Fruit fly (Drosophila melanogaster) whole organism, embryonic: ENCODE results near the gene r-l.

Experiments used
- Asciz ChIP-seq: fragments of 200-800 bp; sonication (Bioruptor generic); optimal IDR thresholded peaks from 2 replicates; lab custom pipeline; 2017; ENCODE audit warnings: missing biosample characterization, mild to moderate bottlenecking, missing genetic modification characterization, missing genetic modification reagents
- Bteb2 ChIP-seq: fragments of 200-800 bp; sonication (Bioruptor generic); optimal IDR thresholded peaks from 2 replicates; lab custom pipeline; 2016; ENCODE audit warnings: missing biosample characterization, missing genetic modification characterization
- CG10543 ChIP-seq: fragments of 200-800 bp; sonication (Bioruptor generic); optimal IDR thresholded peaks from 3 replicates; lab custom pipeline; 2017; ENCODE audit warnings: missing biosample characterization, mild to moderate bottlenecking, missing genetic modification characterization, moderate library complexity
- CG11085 ChIP-seq: fragments of 200-800 bp; sonication (Bioruptor generic); IDR thresholded peaks from 2 replicates; pipeline ENCODE4 v1.3.6; 2022; ENCODE audit warnings: missing biosample characterization, missing genetic modification characterization
- CG11560 ChIP-seq: fragments of 200-800 bp; sonication (Bioruptor generic); IDR thresholded peaks from 3 replicates; pipeline ENCODE4 v1.3.6; 2022; ENCODE audit warnings: missing biosample characterization, missing genetic modification characterization
- CG12071 ChIP-seq: fragments of 200-800 bp; sonication (Bioruptor generic); optimal IDR thresholded peaks from 3 replicates; lab custom pipeline; 2018; ENCODE audit warnings: missing biosample characterization, mild to moderate bottlenecking, missing genetic modification characterization
- CG12299 ChIP-seq: fragments of 200-800 bp; sonication (Bioruptor generic); optimal IDR thresholded peaks from 2 replicates; lab custom pipeline; 2018; ENCODE audit warnings: missing biosample characterization, mild to moderate bottlenecking, missing genetic modification characterization
- CG13775 ChIP-seq: fragments of 200-800 bp; sonication (Bioruptor generic); optimal IDR thresholded peaks from 3 replicates; lab custom pipeline; 2017; ENCODE audit warnings: missing biosample characterization, mild to moderate bottlenecking, missing genetic modification characterization
- CG13894 ChIP-seq: fragments of 200-800 bp; sonication (Bioruptor generic); optimal IDR thresholded peaks from 3 replicates; lab custom pipeline; 2018; ENCODE audit warnings: missing biosample characterization, mild to moderate bottlenecking, missing genetic modification characterization, moderate library complexity
- CG14050 ChIP-seq: fragments of 200-800 bp; sonication (Bioruptor generic); IDR thresholded peaks from 3 replicates; pipeline ENCODE4 v1.3.6; 2022; ENCODE audit warnings: missing biosample characterization, missing genetic modification characterization
- CG15269 ChIP-seq: fragments of 200-800 bp; sonication (Bioruptor generic); optimal IDR thresholded peaks from 2 replicates; lab custom pipeline; 2018; ENCODE audit warnings: missing biosample characterization, mild to moderate bottlenecking, missing genetic modification characterization, moderate library complexity
- CG15601 ChIP-seq: fragments of 200-800 bp; sonication (Bioruptor generic); optimal IDR thresholded peaks from 3 replicates; lab custom pipeline; 2019; ENCODE audit warnings: missing biosample characterization, mild to moderate bottlenecking, missing genetic modification characterization, moderate library complexity
- CG16813 ChIP-seq: fragments of 200-800 bp; sonication (Bioruptor generic); IDR thresholded peaks from 3 replicates; pipeline ENCODE4 v1.3.6; 2022; ENCODE audit warnings: missing biosample characterization, missing genetic modification characterization; ENCODE audit not compliant: partially characterized antibody
- CG17361 ChIP-seq: fragments of 200-800 bp; sonication (Bioruptor generic); IDR thresholded peaks from 3 replicates; pipeline ENCODE4 v1.3.6; 2022; ENCODE audit warnings: missing biosample characterization, missing genetic modification characterization
- CG6254 ChIP-seq: fragments of 200-800 bp; sonication (Bioruptor generic); optimal IDR thresholded peaks from 3 replicates; lab custom pipeline; 2017; ENCODE audit warnings: mild to moderate bottlenecking, missing biosample characterization, missing genetic modification reagents, missing genetic modification characterization
- CG6854 ChIP-seq: fragments of 200-800 bp; sonication (Bioruptor generic); optimal IDR thresholded peaks from 3 replicates; lab custom pipeline; 2017; ENCODE audit warnings: missing biosample characterization, mild to moderate bottlenecking, missing genetic modification characterization
- D ChIP-seq, 2 experiments: fragments of 200-800 bp in 1 of 2; fragments of >200 bp in 1 of 2; sonication (Bioruptor generic) in 1 of 2; optimal IDR thresholded peaks; 2 replicates in 1 of 2; 3 replicates in 1 of 2; lab custom pipeline; 2017; ENCODE audit warnings: mild to moderate bottlenecking in 1 of 2, missing biosample characterization in 1 of 2, missing genetic modification characterization in 1 of 2, missing genetic modification reagents in 1 of 2
- Dip3 ChIP-seq: fragments of 200-800 bp; sonication (Bioruptor generic); optimal IDR thresholded peaks from 3 replicates; lab custom pipeline; 2016; ENCODE audit warnings: missing biosample characterization, missing genetic modification characterization
- Dref ChIP-seq: fragments of 200-800 bp; sonication (Bioruptor generic); IDR thresholded peaks from 2 replicates; pipeline ENCODE4 v1.3.6; 2022; ENCODE audit warnings: missing biosample characterization, missing genetic modification characterization
- Ets65A ChIP-seq: fragments of 200-800 bp; sonication (Bioruptor generic); peaks from one replicate; lab custom pipeline; 2016; ENCODE audit warnings: missing biosample characterization, missing genetic modification characterization
- Gsc ChIP-seq: fragments of 200-800 bp; sonication (Bioruptor generic); IDR thresholded peaks from 2 replicates; pipeline ENCODE4 v1.3.6; 2022; ENCODE audit warnings: missing biosample characterization, missing genetic modification characterization
- HLH54F ChIP-seq: fragments of 200-800 bp; sonication (Bioruptor generic); optimal IDR thresholded peaks from 3 replicates; lab custom pipeline; 2016; ENCODE audit warnings: missing biosample characterization, missing genetic modification characterization
- HLHmδ ChIP-seq: fragments of 200-800 bp; sonication (Bioruptor generic); optimal IDR thresholded peaks from 2 replicates; lab custom pipeline; 2018; ENCODE audit warnings: missing biosample characterization, mild to moderate bottlenecking, missing genetic modification characterization, moderate library complexity
- HmgD ChIP-seq: fragments of 200-800 bp; sonication (Bioruptor generic); optimal IDR thresholded peaks from 3 replicates; lab custom pipeline; 2016; ENCODE audit warnings: missing biosample characterization, missing genetic modification characterization
- Jarid2 ChIP-seq: fragments of 200-800 bp; sonication (Bioruptor generic); optimal IDR thresholded peaks from 3 replicates; lab custom pipeline; 2017; ENCODE audit warnings: mild to moderate bottlenecking, missing biosample characterization, missing genetic modification reagents, missing genetic modification characterization
- MBD-R2 ChIP-seq: fragments of 200-800 bp; sonication (Bioruptor generic); IDR thresholded peaks from 2 replicates; pipeline ENCODE4 v1.3.6; 2022; ENCODE audit warnings: missing biosample characterization, missing genetic modification characterization
- Mrtf ChIP-seq: fragments of 200-800 bp; sonication (Bioruptor generic); IDR thresholded peaks from 3 replicates; pipeline ENCODE4 v1.3.6; 2022; ENCODE audit warnings: missing biosample characterization, missing genetic modification characterization
- NC2α ChIP-seq: fragments of 200-800 bp; sonication (Bioruptor generic); optimal IDR thresholded peaks from 2 replicates; lab custom pipeline; 2016; ENCODE audit warnings: missing biosample characterization, missing genetic modification characterization
- NfI ChIP-seq: fragments of 200-800 bp; sonication (Bioruptor generic); optimal IDR thresholded peaks from 3 replicates; lab custom pipeline; 2018; ENCODE audit warnings: missing biosample characterization, mild to moderate bottlenecking, missing genetic modification characterization, moderate library complexity
- Sin3A ChIP-seq: fragments of >200 bp; optimal IDR thresholded peaks from 2 replicates; lab custom pipeline; 2018
- ab ChIP-seq: fragments of 200-800 bp; sonication (Bioruptor generic); optimal IDR thresholded peaks from 2 replicates; lab custom pipeline; 2016; ENCODE audit warnings: missing biosample characterization, missing genetic modification characterization
- abd-A ChIP-seq: fragments of 200-800 bp; sonication (Bioruptor generic); optimal IDR thresholded peaks from 3 replicates; lab custom pipeline; 2019; ENCODE audit warnings: missing biosample characterization, mild to moderate bottlenecking, missing genetic modification characterization, moderate library complexity
- btn ChIP-seq: fragments of 200-800 bp; sonication (Bioruptor generic); optimal IDR thresholded peaks from 2 replicates; lab custom pipeline; 2016; ENCODE audit warnings: missing biosample characterization, missing genetic modification characterization
- ci ChIP-seq: fragments of 200-800 bp; sonication (Bioruptor generic); IDR thresholded peaks from 3 replicates; pipeline ENCODE4 v1.3.6; 2022; ENCODE audit warnings: missing biosample characterization, missing genetic modification characterization
- ftz-f1 ChIP-seq: fragments of 200-800 bp; sonication (Bioruptor generic); optimal IDR thresholded peaks from 2 replicates; lab custom pipeline; 2016; ENCODE audit warnings: missing biosample characterization, missing genetic modification characterization
- ham ChIP-seq: fragments of 200-800 bp; sonication (Bioruptor generic); IDR thresholded peaks from 2 replicates; pipeline ENCODE4 v1.3.6; 2022; ENCODE audit warnings: missing biosample characterization, missing genetic modification characterization
- klu ChIP-seq: fragments of 200-800 bp; sonication (Bioruptor generic); IDR thresholded peaks from 2 replicates; pipeline ENCODE4 v1.3.6; 2022; ENCODE audit warnings: missing biosample characterization, missing genetic modification characterization
- lab ChIP-seq: fragments of 200-800 bp; sonication (Bioruptor generic); optimal IDR thresholded peaks from 3 replicates; lab custom pipeline; 2017; ENCODE audit warnings: missing biosample characterization, missing genetic modification characterization, mild to moderate bottlenecking, moderate library complexity, missing genetic modification reagents
- lmd ChIP-seq: fragments of 200-800 bp; sonication (Bioruptor generic); IDR thresholded peaks from 2 replicates; pipeline ENCODE4 v1.3.6; 2022; ENCODE audit warnings: missing biosample characterization, missing genetic modification characterization
- nerfin-1 ChIP-seq: fragments of 200-800 bp; sonication (Bioruptor generic); optimal IDR thresholded peaks from 3 replicates; lab custom pipeline; 2019; ENCODE audit warnings: missing biosample characterization, mild to moderate bottlenecking, missing genetic modification characterization, moderate library complexity
- nmo ChIP-seq: fragments of 200-800 bp; sonication (Bioruptor generic); optimal IDR thresholded peaks from 2 replicates; lab custom pipeline; 2018; ENCODE audit warnings: missing biosample characterization, mild to moderate bottlenecking, missing genetic modification characterization, moderate library complexity
- otp ChIP-seq: fragments of 200-800 bp; sonication (Bioruptor generic); IDR thresholded peaks from 3 replicates; pipeline ENCODE4, ENCODE4 v1.3.6; 2022; ENCODE audit warnings: missing biosample characterization, missing genetic modification characterization
- p53 ChIP-seq: fragments of 200-800 bp; sonication (Bioruptor generic); optimal IDR thresholded peaks from 2 replicates; lab custom pipeline; 2016; ENCODE audit warnings: missing biosample characterization, missing genetic modification characterization
- pb ChIP-seq: fragments of 200-800 bp; sonication (Bioruptor generic); optimal IDR thresholded peaks from 3 replicates; lab custom pipeline; 2016; ENCODE audit warnings: missing biosample characterization, missing genetic modification characterization
- pho ChIP-seq: fragments of 200-800 bp; sonication (Bioruptor generic); optimal IDR thresholded peaks from 2 replicates; lab custom pipeline; 2016; ENCODE audit warnings: missing biosample characterization, missing genetic modification characterization
- phol ChIP-seq: fragments of 200-800 bp; sonication (Bioruptor generic); optimal IDR thresholded peaks from 3 replicates; lab custom pipeline; 2018; ENCODE audit warnings: missing biosample characterization, mild to moderate bottlenecking, missing genetic modification characterization, moderate library complexity
- row ChIP-seq: fragments of 200-800 bp; sonication (Bioruptor generic); IDR thresholded peaks from 3 replicates; pipeline ENCODE4 v1.3.6; 2022; ENCODE audit warnings: missing biosample characterization, missing genetic modification characterization
- sens ChIP-seq: fragments of 200-800 bp; sonication (Bioruptor generic); peaks from one replicate; lab custom pipeline; 2016; ENCODE audit warnings: missing biosample characterization, missing genetic modification characterization
- stwl ChIP-seq: fragments of 200-800 bp; sonication (Bioruptor generic); optimal IDR thresholded peaks from 3 replicates; lab custom pipeline; 2018; ENCODE audit warnings: missing biosample characterization, mild to moderate bottlenecking, missing genetic modification characterization, moderate library complexity
- tll ChIP-seq, 2 experiments: fragments of 200-800 bp in 1 of 2; fragments of >200 bp in 1 of 2; sonication (Bioruptor generic) in 1 of 2; optimal IDR thresholded peaks; 2 replicates each; lab custom pipeline; 2017 to 2019; ENCODE audit warnings: missing biosample characterization in 2 of 2, missing genetic modification characterization in 2 of 2, mild to moderate bottlenecking in 1 of 2, moderate library complexity in 1 of 2

r-l gene

dm6 chr3R:21107907-21108591, 34.9 kb upstream of the r-l start, which contains the start of the genes Sec15 and rtet (continued):
- TF ChIP-seq ham (GFP tag; lab: Robert Waterston, UW) (no peak), HLH54F (peak; percentile 40), MBD-R2 (GFP tag; lab: Robert Waterston, UW) (peak; percentile 78), ci (GFP tag; lab: Robert Waterston, UW) (peak; percentile 75), Ets65A (GFP tag; lab: Kevin White, UChicago) (peak; percentile 93), lab (GFP tag; lab: Kevin White, UChicago) (no peak), CG16813 (GFP tag; lab: Robert Waterston, UW) (peak; percentile 65), CG12299 (tag; lab: Kevin White, UChicago) (no peak), NfI (GFP tag; lab: Kevin White, UChicago) (peak; percentile 73), CG10543 (GFP tag; lab: Kevin White, UChicago) (peak; percentile 67), Gsc (GFP tag; lab: Robert Waterston, UW) (no peak), CG13894 (tag; lab: Kevin White, UChicago) (no peak), ab (GFP tag; lab: Kevin White, UChicago) (no peak), Mrtf (GFP tag; lab: Robert Waterston, UW) (peak; percentile 49; the same call in 2 of the 3 replicates), CG13775 (GFP tag; lab: Kevin White, UChicago) (peak; percentile 88), Asciz (no peak), CG11560 (peak; percentile 95), CG15269 (no peak), Dip3 (GFP tag; lab: Kevin White, UChicago) (peak; percentile 17), sens (GFP tag; lab: Kevin White, UChicago) (peak; percentile 84), CG11085 (0 out of 2 replicates have a peak, but pooled peaks have one; percentile 13), pho (GFP tag; lab: Kevin White, UChicago) (peak; percentile 42), p53 (GFP tag; lab: Kevin White, UChicago) (no peak), ftz-f1 (GFP tag; lab: Kevin White, UChicago) (no peak), D (optimal IDR thresholded peaks at IDR 0.05; lab: Kevin White, UChicago) (no peak), D (GFP tag; optimal IDR thresholded peaks at IDR 0.05; lab: Kevin White, UChicago) (peak; percentile 24), lmd (GFP tag; lab: Robert Waterston, UW) (peak; percentile 67), Jarid2 (GFP tag; lab: Kevin White, UChicago) (no peak), NC2α (no peak), Bteb2 (peak; percentile 28), abd-A (tag; lab: Kevin White, UChicago) (no peak), Sin3A (no peak), otp (GFP tag; lab: Robert Waterston, UW) (peak; percentile 32; the same call in 1 of the 3 replicates), stwl (tag; lab: Kevin White, UChicago) (peak; percentile 44), pb (no peak), btn (GFP tag; lab: Kevin White, UChicago) (no peak), nerfin-1 (tag; lab: Kevin White, UChicago) (peak; percentile 73), CG17361 (GFP tag; lab: Robert Waterston, UW) (peak; percentile 31; the same call in 1 of the 3 replicates), CG12071 (GFP tag; lab: Kevin White, UChicago) (no peak), CG15601 (tag; lab: Kevin White, UChicago) (peak; percentile 70), nmo (GFP tag; lab: Kevin White, UChicago) (peak; percentile 78), row (GFP tag; lab: Robert Waterston, UW) (peak; percentile 53; the same call in 2 of the 3 replicates), HLHmδ (no peak), Dref (peak; percentile 71), klu (no peak), HmgD (no peak), CG6854 (no peak), CG6254 (GFP tag; lab: Kevin White, UChicago) (no peak), tll (GFP tag; optimal IDR thresholded peaks at IDR 0.05; lab: Kevin White, UChicago) (no peak), CG14050 (peak; percentile 13; the same call in 1 of the 3 replicates), phol (tag; lab: Kevin White, UChicago) (peak; percentile 91)
